Fruit fly (Drosophila melanogaster) whole organism, embryonic: Measurements from ENCODE around the gene CG4393.

ENCODE experiments used
- Atf-2 ChIP-seq: fragments of 200-800 bp; sonication (Bioruptor generic); optimal IDR thresholded peaks from 2 replicates; lab custom pipeline; 2016; ENCODE audit warnings: missing biosample characterization, missing genetic modification characterization
- CG12219 ChIP-seq: fragments of 200-800 bp; sonication (Bioruptor generic); optimal IDR thresholded peaks from 3 replicates; lab custom pipeline; 2018; ENCODE audit warnings: missing biosample characterization, mild to moderate bottlenecking, missing genetic modification characterization
- CG12236 ChIP-seq: fragments of 200-800 bp; sonication (Bioruptor generic); optimal IDR thresholded peaks from 2 replicates; lab custom pipeline; 2016; ENCODE audit warnings: missing biosample characterization, missing genetic modification characterization
- CG12391 ChIP-seq: fragments of 200-800 bp; sonication (Bioruptor generic); optimal IDR thresholded peaks from 3 replicates; lab custom pipeline; 2018; ENCODE audit warnings: missing biosample characterization, mild to moderate bottlenecking, missing genetic modification characterization, moderate library complexity
- CG12769 ChIP-seq: fragments of 200-800 bp; sonication (Bioruptor generic); optimal IDR thresholded peaks from 2 replicates; lab custom pipeline; 2019; ENCODE audit warnings: missing biosample characterization, mild to moderate bottlenecking, missing genetic modification characterization, moderate library complexity
- CG15073 ChIP-seq: fragments of 200-800 bp; sonication (Bioruptor generic); optimal IDR thresholded peaks from 2 replicates; lab custom pipeline; 2016; ENCODE audit warnings: missing biosample characterization, missing genetic modification characterization
- CG15269 ChIP-seq: fragments of 200-800 bp; sonication (Bioruptor generic); optimal IDR thresholded peaks from 2 replicates; lab custom pipeline; 2018; ENCODE audit warnings: missing biosample characterization, mild to moderate bottlenecking, missing genetic modification characterization, moderate library complexity
- CG15601 ChIP-seq: fragments of 200-800 bp; sonication (Bioruptor generic); optimal IDR thresholded peaks from 3 replicates; lab custom pipeline; 2019; ENCODE audit warnings: missing biosample characterization, mild to moderate bottlenecking, missing genetic modification characterization, moderate library complexity
- CG1602 ChIP-seq: fragments of 200-800 bp; sonication (Bioruptor generic); optimal IDR thresholded peaks from 3 replicates; lab custom pipeline; 2016; ENCODE audit warnings: missing biosample characterization, missing genetic modification characterization
- CG1603 ChIP-seq: fragments of 200-800 bp; sonication (Bioruptor generic); optimal IDR thresholded peaks from 2 replicates; lab custom pipeline; 2019; ENCODE audit warnings: missing biosample characterization, mild to moderate bottlenecking, missing genetic modification characterization, moderate library complexity
- CG17328 ChIP-seq: fragments of 200-800 bp; sonication (Bioruptor generic); IDR thresholded peaks from 2 replicates; pipeline ENCODE4 v1.3.6; 2022; ENCODE audit warnings: missing biosample characterization, missing genetic modification characterization
- CG2678 ChIP-seq: fragments of 200-800 bp; sonication (Bioruptor generic); optimal IDR thresholded peaks from 3 replicates; lab custom pipeline; 2019; ENCODE audit warnings: missing biosample characterization, mild to moderate bottlenecking, missing genetic modification characterization, moderate library complexity
- CG31441 ChIP-seq: fragments of 200-800 bp; sonication (Bioruptor generic); IDR thresholded peaks from 2 replicates; pipeline ENCODE4 v1.3.6; 2022; ENCODE audit warnings: missing biosample characterization, missing genetic modification characterization
- CG6254 ChIP-seq: fragments of 200-800 bp; sonication (Bioruptor generic); optimal IDR thresholded peaks from 3 replicates; lab custom pipeline; 2017; ENCODE audit warnings: mild to moderate bottlenecking, missing biosample characterization, missing genetic modification reagents, missing genetic modification characterization
- CG6654 ChIP-seq: fragments of 200-800 bp; sonication (Bioruptor generic); optimal IDR thresholded peaks from 2 replicates; lab custom pipeline; 2017; ENCODE audit warnings: missing biosample characterization, mild to moderate bottlenecking, missing genetic modification characterization
- CG9215 ChIP-seq: fragments of 200-800 bp; sonication (Bioruptor generic); IDR thresholded peaks from 2 replicates; pipeline ENCODE4 v1.3.6; 2022; ENCODE audit warnings: missing biosample characterization, missing genetic modification characterization
- CG9932 ChIP-seq: fragments of 200-800 bp; sonication (Bioruptor generic); IDR thresholded peaks from 2 replicates; pipeline ENCODE4 v1.3.6; 2022; ENCODE audit warnings: missing biosample characterization, missing genetic modification characterization
- CrebB ChIP-seq: fragments of 200-800 bp; sonication (Bioruptor generic); optimal IDR thresholded peaks from 3 replicates; lab custom pipeline; 2018; ENCODE audit warnings: missing biosample characterization, mild to moderate bottlenecking, missing genetic modification characterization
- Dip2 ChIP-seq: fragments of 200-800 bp; sonication (Bioruptor generic); IDR thresholded peaks from 2 replicates; pipeline ENCODE4 v1.3.6; 2022; ENCODE audit warnings: missing biosample characterization, missing genetic modification characterization
- ERR ChIP-seq: fragments of 200-800 bp; sonication (Bioruptor generic); optimal IDR thresholded peaks from 2 replicates; lab custom pipeline; 2016; ENCODE audit warnings: missing biosample characterization, missing genetic modification characterization
- Fer2 ChIP-seq: fragments of 200-800 bp; sonication (Bioruptor generic); optimal IDR thresholded peaks from 2 replicates; lab custom pipeline; 2018; ENCODE audit warnings: missing biosample characterization, mild to moderate bottlenecking, missing genetic modification characterization, moderate library complexity
- HLH3B ChIP-seq: fragments of 200-800 bp; sonication (Bioruptor generic); IDR thresholded peaks from 2 replicates; pipeline ENCODE4 v1.3.6; 2022; ENCODE audit warnings: missing biosample characterization, missing genetic modification characterization
- HLHmδ ChIP-seq: fragments of 200-800 bp; sonication (Bioruptor generic); optimal IDR thresholded peaks from 2 replicates; lab custom pipeline; 2018; ENCODE audit warnings: missing biosample characterization, mild to moderate bottlenecking, missing genetic modification characterization, moderate library complexity
- Hmr ChIP-seq: fragments of 200-800 bp; sonication (Bioruptor generic); optimal IDR thresholded peaks from 3 replicates; lab custom pipeline; 2017; ENCODE audit warnings: mild to moderate bottlenecking, missing biosample characterization, missing genetic modification reagents, missing genetic modification characterization
- Hr3 ChIP-seq: fragments of 200-800 bp; sonication (Bioruptor generic); optimal IDR thresholded peaks from 3 replicates; lab custom pipeline; 2016; ENCODE audit warnings: missing biosample characterization, missing genetic modification characterization
- NFAT ChIP-seq: fragments of 200-800 bp; sonication (Bioruptor generic); IDR thresholded peaks from 2 replicates; pipeline ENCODE4 v1.3.6; 2022; ENCODE audit warnings: missing biosample characterization, missing genetic modification characterization
- Sin3A ChIP-seq: fragments of >200 bp; optimal IDR thresholded peaks from 2 replicates; lab custom pipeline; 2018
- Usf ChIP-seq: fragments of 200-800 bp; sonication (Bioruptor generic); optimal IDR thresholded peaks from 2 replicates; lab custom pipeline; 2017; ENCODE audit warnings: missing genotype, missing biosample characterization, missing genetic modification characterization
- Xrp1 ChIP-seq: fragments of 200-800 bp; sonication (Bioruptor generic); IDR thresholded peaks from 2 replicates; pipeline ENCODE4 v1.3.6; 2022; ENCODE audit warnings: missing biosample characterization, missing genetic modification characterization
- ash1 ChIP-seq: fragments of 200-800 bp; sonication (Bioruptor generic); optimal IDR thresholded peaks from 2 replicates; lab custom pipeline; 2018; ENCODE audit warnings: missing biosample characterization, mild to moderate bottlenecking, missing genetic modification characterization
- bab2 ChIP-seq: fragments of 200-800 bp; sonication (Bioruptor generic); optimal IDR thresholded peaks from 2 replicates; lab custom pipeline; 2016; ENCODE audit warnings: missing biosample characterization, missing genetic modification characterization
- corto ChIP-seq: fragments of 200-800 bp; sonication (Bioruptor generic); optimal IDR thresholded peaks from 2 replicates; lab custom pipeline; 2016; ENCODE audit warnings: missing biosample characterization, mild to moderate bottlenecking, missing genetic modification characterization, moderate library complexity
- disco-r ChIP-seq: fragments of 200-800 bp; sonication (Bioruptor generic); optimal IDR thresholded peaks from 2 replicates; lab custom pipeline; 2016; ENCODE audit warnings: missing biosample characterization, missing genetic modification characterization
- emc ChIP-seq: fragments of 200-800 bp; sonication (Bioruptor generic); optimal IDR thresholded peaks from 2 replicates; lab custom pipeline; 2016; ENCODE audit warnings: missing biosample characterization, missing genetic modification characterization
- esg ChIP-seq: fragments of 200-800 bp; sonication (Bioruptor generic); conservative IDR thresholded peaks from 2 replicates; pipeline ENCODE4 v1.3.6; 2022; ENCODE audit warnings: missing biosample characterization, missing genetic modification characterization
- ewg ChIP-seq: fragments of 200-800 bp; sonication (Bioruptor generic); optimal IDR thresholded peaks from 3 replicates; lab custom pipeline; 2017; ENCODE audit warnings: mild to moderate bottlenecking, missing biosample characterization, missing genetic modification reagents, missing genetic modification characterization
- gcm2 ChIP-seq: fragments of 200-800 bp; sonication (Bioruptor generic); optimal IDR thresholded peaks from 2 replicates; lab custom pipeline; 2016; ENCODE audit warnings: missing biosample characterization, missing genetic modification characterization
- gfzf ChIP-seq: fragments of 200-800 bp; sonication (Bioruptor generic); optimal IDR thresholded peaks from 2 replicates; lab custom pipeline; 2016; ENCODE audit warnings: missing biosample characterization, mild to moderate bottlenecking, missing genetic modification characterization, moderate library complexity
- insv ChIP-seq, 2 experiments: fragments of 200-800 bp; sonication (Bioruptor generic); optimal IDR thresholded peaks; 3 replicates each; lab custom pipeline; 2016 to 2018; ENCODE audit warnings: missing biosample characterization in 2 of 2, missing genetic modification characterization in 2 of 2
- lilli ChIP-seq: fragments of 200-800 bp; sonication (Bioruptor generic); optimal IDR thresholded peaks from 3 replicates; lab custom pipeline; 2016; ENCODE audit warnings: missing biosample characterization, missing genetic modification characterization
- nom ChIP-seq: fragments of 200-800 bp; sonication (Bioruptor generic); optimal IDR thresholded peaks from 2 replicates; lab custom pipeline; 2017; ENCODE audit warnings: missing biosample characterization, missing genetic modification characterization, mild to moderate bottlenecking, moderate library complexity, missing genetic modification reagents
- onecut ChIP-seq: fragments of 200-800 bp; sonication (Bioruptor generic); IDR thresholded peaks from 2 replicates; pipeline ENCODE4 v1.3.6; 2022; ENCODE audit warnings: missing biosample characterization, missing genetic modification characterization
- prd ChIP-seq, 3 experiments: fragments of >200 bp in 2 of 3; fragments of 200-800 bp in 1 of 3; sonication (Bioruptor generic) in 1 of 3; optimal IDR thresholded peaks in 2 of 3; IDR thresholded peaks in 1 of 3; 2 replicates in 2 of 3; 3 replicates in 1 of 3; pipeline versions ENCODE4 v1.3.6 to Lab custom; 2017 to 2022; ENCODE audit warnings: missing biosample characterization in 1 of 3, missing genetic modification characterization in 1 of 3
- pros ChIP-seq: fragments of 200-800 bp; sonication (Bioruptor generic); optimal IDR thresholded peaks from 3 replicates; lab custom pipeline; 2019; ENCODE audit warnings: missing biosample characterization, mild to moderate bottlenecking, missing genetic modification characterization, moderate library complexity
- ro ChIP-seq: fragments of 200-800 bp; sonication (Bioruptor generic); IDR thresholded peaks from 2 replicates; pipeline ENCODE4 v1.3.6; 2022; ENCODE audit warnings: missing biosample characterization, missing genetic modification characterization
- sens ChIP-seq: fragments of 200-800 bp; sonication (Bioruptor generic); peaks from one replicate; lab custom pipeline; 2016; ENCODE audit warnings: missing biosample characterization, missing genetic modification characterization
- sim ChIP-seq: fragments of 200-800 bp; sonication (Bioruptor generic); IDR thresholded peaks from 2 replicates; pipeline ENCODE4 v1.3.6; 2022; ENCODE audit warnings: missing biosample characterization, missing genetic modification characterization
- sob ChIP-seq: fragments of 200-800 bp; sonication (Bioruptor generic); IDR thresholded peaks from 2 replicates; pipeline ENCODE4 v1.3.6; 2022; ENCODE audit warnings: missing biosample characterization, missing genetic modification characterization
- unpg ChIP-seq: fragments of 200-800 bp; sonication (Bioruptor generic); optimal IDR thresholded peaks from 3 replicates; lab custom pipeline; 2018; ENCODE audit warnings: missing biosample characterization, mild to moderate bottlenecking, missing genetic modification characterization, moderate library complexity
- vfl ChIP-seq: fragments of 200-800 bp; sonication (Bioruptor generic); optimal IDR thresholded peaks from 2 replicates; lab custom pipeline; 2016; ENCODE audit warnings: missing biosample characterization, missing genetic modification characterization
- vvl ChIP-seq: fragments of 200-800 bp; sonication (Bioruptor generic); IDR thresholded peaks from 2 replicates; pipeline ENCODE4 v1.3.6; 2022; ENCODE audit warnings: missing biosample characterization, missing genetic modification characterization

CG4393 gene

dm6 chr3R:23335577-23335976 lies 49.0 kb downstream of the CG4393 start (continued):
- TF ChIP-seq CG2678 (tag; lab: Kevin White, UChicago): peak; percentile 93
- peak; percentile 60; the same call in 1 of the 2 replicates for TF ChIP-seq sob
- peak in 1 of 2 experiments; percentile 46 for TF ChIP-seq insv (GFP tag; optimal IDR thresholded peaks at IDR 0.05; lab: Kevin White, UChicago)
- no peak for TF ChIP-seq ro (GFP tag; lab: Robert Waterston, UW)
- TF ChIP-seq bab2: no peak
- no peak for TF ChIP-seq CG12769
- TF ChIP-seq pros: no peak
- peak; percentile 5; the same call in 1 of the 2 replicates for TF ChIP-seq onecut (GFP tag; lab: Robert Waterston, UW)
- TF ChIP-seq CG15601 (tag; lab: Kevin White, UChicago): peak; percentile 5
- TF ChIP-seq CG6254 (GFP tag; lab: Kevin White, UChicago): peak; percentile 37
- TF ChIP-seq CrebB (tag; lab: Kevin White, UChicago): peak; percentile 20
- TF ChIP-seq Fer2 (tag; lab: Kevin White, UChicago): peak; percentile 71
- no peak for TF ChIP-seq prd (optimal IDR thresholded peaks at IDR 0.05; lab: Kevin White, UChicago)
- TF ChIP-seq prd (GFP tag; IDR thresholded peaks at IDR 0.05; lab: Robert Waterston, UW): peak; percentile 52; the same call in 2 of the 3 replicates
- peak; percentile 47 for TF ChIP-seq CG12219 (GFP tag; lab: Kevin White, UChicago)
- TF ChIP-seq esg (GFP tag; lab: Robert Waterston, UW): peak; percentile 40; the same call in 1 of the 2 replicates
- TF ChIP-seq CG12391: peak; percentile 78
- peak; percentile 60 for TF ChIP-seq CG6654 (GFP tag; lab: Kevin White, UChicago)
- no peak for TF ChIP-seq CG15073 (GFP tag; lab: Kevin White, UChicago)
- TF ChIP-seq sens: no peak
- TF ChIP-seq Sin3A (lab: Kevin White, UChicago): no peak
- no peak for TF ChIP-seq gcm2 (GFP tag; lab: Kevin White, UChicago)
- peak; percentile 40 for TF ChIP-seq CG1602
- no peak for TF ChIP-seq Dip2 (GFP tag; lab: Robert Waterston, UW)
- no peak for TF ChIP-seq sim
- TF ChIP-seq lilli: peak; percentile 38
- no peak for TF ChIP-seq HLHmδ (GFP tag; lab: Kevin White, UChicago)
- TF ChIP-seq ERR: peak; percentile 12
- peak; percentile 23; the same call in 1 of the 2 replicates for TF ChIP-seq HLH3B (GFP tag; lab: Robert Waterston, UW)
- TF ChIP-seq Usf (GFP tag; lab: Kevin White, UChicago): peak; percentile 43
- no peak for TF ChIP-seq vfl (GFP tag; lab: Kevin White, UChicago)
- no peak for TF ChIP-seq emc (GFP tag; lab: Kevin White, UChicago)
- peak; percentile 74 for TF ChIP-seq CG9932 (GFP tag; lab: Robert Waterston, UW)
- TF ChIP-seq CG9215 (GFP tag; lab: Robert Waterston, UW): peak; percentile 71
- TF ChIP-seq vvl (GFP tag; lab: Robert Waterston, UW): peak; percentile 64
- TF ChIP-seq CG15269 (tag; lab: Kevin White, UChicago): peak; percentile 87
- peak; percentile 62 for TF ChIP-seq Hr3 (GFP tag; lab: Kevin White, UChicago)
- TF ChIP-seq NFAT (GFP tag; lab: Robert Waterston, UW): peak; percentile 59; the same call in 1 of the 2 replicates
- TF ChIP-seq CG31441 (GFP tag; lab: Robert Waterston, UW): peak; percentile 58; the same call in 1 of the 2 replicates
- TF ChIP-seq Hmr (GFP tag; lab: Kevin White, UChicago): peak; percentile 93
- TF ChIP-seq Xrp1 (GFP tag; lab: Robert Waterston, UW): peak; percentile 61; the same call in 1 of the 2 replicates
- TF ChIP-seq nom (GFP tag; lab: Kevin White, UChicago): peak; percentile 96
- TF ChIP-seq disco-r (GFP tag; lab: Kevin White, UChicago): no peak
- peak; percentile 79 for TF ChIP-seq unpg (GFP tag; lab: Kevin White, UChicago)
- TF ChIP-seq CG17328: no peak
- peak; percentile 20 for TF ChIP-seq ewg (GFP tag; lab: Kevin White, UChicago)
- no peak for TF ChIP-seq CG12236 (GFP tag; lab: Kevin White, UChicago)
- TF ChIP-seq gfzf (GFP tag; lab: Kevin White, UChicago): no peak
- no peak for TF ChIP-seq corto
- TF ChIP-seq ash1 (GFP tag; lab: Kevin White, UChicago): no peak
- no peak for TF ChIP-seq CG1603 (tag; lab: Kevin White, UChicago)
- no peak for TF ChIP-seq Atf-2
